Worm (Caenorhabditis elegans) whole organism, L1 larva: ENCODE results near the gene chil-17.
A peak's percentile ranks its signal among the peaks of the same experiment; 100 is the strongest.
"Not testable (repeated sequence)": the region's sequence is repeated elsewhere in the genome, so short reads cannot be mapped to it uniquely, and the experiment has no call there.

Experiments
- C04F5.9 ChIP-seq: sonication (generic microtip); optimal IDR thresholded peaks from 2 replicates; lab custom pipeline; 2016; ENCODE audit warnings: missing genetic modification characterization, missing compliant biosample characterization
- C16A3.4 ChIP-seq: fragments of 150-350 bp; optimal IDR thresholded peaks from 2 replicates; lab custom pipeline; 2014; ENCODE audit warnings: missing biosample characterization, missing genetic modification characterization
- C34B4.2 ChIP-seq: sonication (generic microtip); optimal IDR thresholded peaks from 2 replicates; lab custom pipeline; 2017; ENCODE audit warnings: mild to moderate bottlenecking, missing genetic modification characterization, missing compliant biosample characterization
- ama-1 ChIP-seq: fragments of 150-350 bp; optimal IDR thresholded peaks from 2 replicates; lab custom pipeline; 2014
- ceh-8 ChIP-seq: fragments of 200-800 bp; sonication (Bioruptor generic); optimal IDR thresholded peaks from 2 replicates; lab custom pipeline; 2018; ENCODE audit warnings: mild to moderate bottlenecking, missing genetic modification characterization, moderate library complexity, missing compliant biosample characterization
- dpl-1 ChIP-seq, 3 experiments: fragments of 150-350 bp in 2 of 3; sonication (generic microtip) in 1 of 3; optimal IDR thresholded peaks; 2 replicates each; lab custom pipeline; 2014 to 2017; ENCODE audit warnings: missing biosample characterization in 3 of 3, missing genetic modification characterization in 3 of 3, missing genetic modification reagents in 3 of 3
- efl-1 ChIP-seq, 4 experiments: fragments of 150-350 bp; optimal IDR thresholded peaks in 3 of 4; peaks in 1 of 4; 1 replicate in 1 of 4; 2 replicates in 3 of 4; lab custom pipeline; 2014; ENCODE audit warnings: missing biosample characterization in 2 of 4, missing genetic modification characterization in 2 of 4, missing genetic modification reagents in 2 of 4
- elt-2 ChIP-seq: sonication (generic microtip); optimal IDR thresholded peaks from 2 replicates; lab custom pipeline; 2016; ENCODE audit warnings: missing genetic modification characterization, mild to moderate bottlenecking, inconsistent platforms, missing compliant biosample characterization, missing genetic modification reagents
- elt-3 ChIP-seq, 6 experiments: fragments of 150-350 bp in 1 of 6; sonication (generic microtip); optimal IDR thresholded peaks; 2 replicates each; lab custom pipeline; 2017 to 2018; ENCODE audit warnings: missing biosample characterization in 6 of 6, missing genetic modification characterization in 6 of 6, inconsistent platforms in 1 of 6
- fkh-10 ChIP-seq: sonication (generic microtip); optimal IDR thresholded peaks from 2 replicates; lab custom pipeline; 2017; ENCODE audit warnings: missing biosample characterization, missing genetic modification reagents, missing genetic modification characterization
- grh-1 ChIP-seq: fragments of 200-800 bp; sonication (Bioruptor generic); IDR thresholded peaks from 2 replicates; pipeline ENCODE4 v1.3.6; 2022; ENCODE audit warnings: missing genetic modification reagents, missing genetic modification characterization, missing compliant biosample characterization
- isw-1 ChIP-seq: fragments of 200-800 bp; sonication (Bioruptor generic); IDR thresholded peaks from 2 replicates; pipeline ENCODE4 v1.3.6; 2022; ENCODE audit warnings: missing genetic modification characterization, missing compliant biosample characterization
- jun-1 ChIP-seq: fragments of 150-350 bp; optimal IDR thresholded peaks from 2 replicates; lab custom pipeline; 2014; ENCODE audit warnings: missing biosample characterization, missing genetic modification reagents, missing genetic modification characterization
- lin-39 ChIP-seq: fragments of 150-350 bp; optimal IDR thresholded peaks from 2 replicates; lab custom pipeline; 2014; ENCODE audit warnings: missing biosample characterization, missing genetic modification reagents, missing genetic modification characterization
- nhr-11 ChIP-seq: fragments of 150-350 bp; optimal IDR thresholded peaks from 2 replicates; lab custom pipeline; 2014; ENCODE audit warnings: missing biosample characterization, missing genetic modification characterization
- nhr-20 ChIP-seq: sonication (generic microtip); optimal IDR thresholded peaks from 2 replicates; lab custom pipeline; 2016; ENCODE audit warnings: mild to moderate bottlenecking, missing genetic modification characterization, missing compliant biosample characterization
- nhr-76 ChIP-seq: sonication (generic microtip); optimal IDR thresholded peaks from 2 replicates; lab custom pipeline; 2017; ENCODE audit warnings: missing biosample characterization, missing genetic modification characterization
- nhr-77 ChIP-seq: fragments of 150-350 bp; optimal IDR thresholded peaks from 2 replicates; lab custom pipeline; 2014; ENCODE audit warnings: missing biosample characterization, missing genetic modification characterization
- pag-3 ChIP-seq: sonication (generic microtip); optimal IDR thresholded peaks from 2 replicates; lab custom pipeline; 2017; ENCODE audit warnings: missing genetic modification characterization, mild to moderate bottlenecking, missing compliant biosample characterization, antibody characterized with exemption, borderline replicate concordance; ENCODE audit not compliant: insufficient read depth
- sox-4 ChIP-seq: sonication (generic microtip); optimal IDR thresholded peaks from 2 replicates; lab custom pipeline; 2016; ENCODE audit warnings: missing genetic modification characterization, missing compliant biosample characterization
- tlp-1 ChIP-seq: fragments of 150-350 bp; optimal IDR thresholded peaks from 2 replicates; lab custom pipeline; 2014; ENCODE audit warnings: missing biosample characterization, missing genetic modification characterization
- zip-4 ChIP-seq: fragments of 200-800 bp; sonication (Bioruptor generic); optimal IDR thresholded peaks from 2 replicates; lab custom pipeline; 2018; ENCODE audit warnings: mild to moderate bottlenecking, missing genetic modification characterization, moderate library complexity, missing compliant biosample characterization
- ztf-4 ChIP-seq: fragments of 150-350 bp; optimal IDR thresholded peaks from 2 replicates; lab custom pipeline; 2014; ENCODE audit warnings: missing biosample characterization, missing genetic modification characterization

The chil-17 gene

DNA sequence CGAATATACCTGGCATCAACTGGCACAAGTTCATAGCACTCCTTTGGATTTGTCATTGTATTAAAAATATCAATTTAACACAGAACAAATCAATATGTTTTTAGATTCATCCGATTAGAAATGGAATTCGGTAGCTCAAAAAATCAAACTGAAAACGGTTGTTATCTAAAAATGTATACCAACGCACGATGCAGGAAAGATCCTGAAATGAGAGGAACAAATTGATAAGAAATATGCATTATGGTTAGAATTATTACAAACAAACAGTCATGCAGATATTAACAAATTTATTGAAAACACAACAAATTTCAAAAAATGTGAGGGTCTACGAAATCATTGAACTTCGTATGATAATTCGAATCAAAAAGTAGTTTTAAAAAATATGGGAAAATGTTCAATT, 30.1 kb upstream of the chil-17 start, which contains the start of gene T19H5.6:
Gene T19H5.6 (minus strand): TSS at position 195 of the 400 bp plus-strand sequence.
- TF ChIP-seq elt-2 = peak; percentile 48
- no peak for TF ChIP-seq ama-1 (lab: Kevin White, UChicago)
- no peak for TF ChIP-seq C16A3.4
- TF ChIP-seq C04F5.9 (tag; lab: Kevin White, UChicago) = no peak

DNA sequence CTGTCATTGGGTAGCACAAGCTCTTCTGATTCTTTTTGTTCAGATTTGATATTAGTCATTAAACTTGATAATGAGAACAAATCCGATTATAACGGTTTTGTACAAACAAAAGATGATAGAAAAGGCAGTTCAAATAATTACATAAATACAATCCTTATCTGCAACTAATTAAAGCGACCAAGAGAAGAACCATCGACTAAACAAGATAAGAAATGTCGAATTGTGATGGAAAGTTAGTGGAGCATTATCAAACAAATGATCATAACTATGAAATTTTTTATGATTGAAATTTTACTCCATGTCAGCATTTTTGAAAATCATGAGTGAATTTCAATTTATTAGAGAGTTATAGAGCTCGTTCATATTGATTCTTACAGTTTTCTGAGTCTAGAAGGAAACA, 28.5 kb upstream of the chil-17 start, which contains the start of gene chil-23:
Gene chil-23 (minus strand): TSS at position 198 of the 400 bp plus-strand sequence.
- TF ChIP-seq nhr-20 = peak; percentile 17
- no peak for TF ChIP-seq ztf-4
- TF ChIP-seq elt-2 = peak; percentile 95

DNA sequence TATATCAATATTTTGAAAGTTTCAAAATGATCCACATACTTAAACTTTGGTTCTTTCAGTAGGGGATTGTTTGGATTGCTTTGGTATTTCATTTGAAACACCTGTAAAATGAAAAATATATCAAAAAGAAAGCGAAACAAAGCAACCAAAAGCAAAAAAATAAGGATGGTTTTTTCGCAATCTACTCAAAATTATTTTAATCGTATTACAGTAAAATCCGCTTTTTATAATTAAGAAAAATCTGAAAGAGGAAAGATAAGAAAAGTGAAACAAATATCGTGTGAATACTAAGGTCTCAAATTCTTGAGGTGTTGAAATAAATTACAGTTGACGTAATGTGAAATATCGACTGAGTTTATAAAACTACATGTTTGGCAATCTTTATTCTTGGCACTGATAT, 26.1 kb upstream of the chil-17 start, which contains the start of gene chil-22:
Gene chil-22 (minus strand): TSS at position 101 of the 400 bp plus-strand sequence.
- TF ChIP-seq nhr-77 (tag; lab: Kevin White, UChicago) (no peak), nhr-76 (tag; lab: Kevin White, UChicago) (no peak), dpl-1 (GFP tag; optimal IDR thresholded peaks at IDR 0.05; lab: Kevin White, UChicago) (no peak), fkh-10 (no peak), lin-39 (no peak)

DNA sequence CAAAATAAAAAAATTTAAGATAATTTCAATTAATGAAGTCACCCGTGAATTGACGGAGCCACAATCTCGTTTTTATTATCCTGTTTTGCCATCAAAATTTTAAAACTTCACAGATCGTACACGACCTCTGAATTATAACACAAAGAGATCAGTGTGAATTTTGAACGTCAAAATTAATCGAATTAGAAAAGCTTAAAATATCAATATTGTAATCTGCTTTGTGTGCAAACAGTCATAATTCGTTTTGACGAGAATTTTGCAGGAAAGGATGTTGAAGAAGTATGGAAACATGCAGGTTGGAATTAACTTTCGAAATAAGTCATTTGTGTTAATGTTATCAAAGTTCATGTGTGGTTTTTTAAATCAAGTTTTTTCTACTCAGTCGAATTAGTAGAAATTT, 21.9 kb upstream of the chil-17 start, which contains the start of gene chil-21:
Gene chil-21 (minus strand): TSS at position 101 of the 400 bp plus-strand sequence.
- not testable (repeated sequence) for TF ChIP-seq ceh-8 (GFP tag; lab: Kevin White, UChicago); isw-1; elt-2

DNA sequence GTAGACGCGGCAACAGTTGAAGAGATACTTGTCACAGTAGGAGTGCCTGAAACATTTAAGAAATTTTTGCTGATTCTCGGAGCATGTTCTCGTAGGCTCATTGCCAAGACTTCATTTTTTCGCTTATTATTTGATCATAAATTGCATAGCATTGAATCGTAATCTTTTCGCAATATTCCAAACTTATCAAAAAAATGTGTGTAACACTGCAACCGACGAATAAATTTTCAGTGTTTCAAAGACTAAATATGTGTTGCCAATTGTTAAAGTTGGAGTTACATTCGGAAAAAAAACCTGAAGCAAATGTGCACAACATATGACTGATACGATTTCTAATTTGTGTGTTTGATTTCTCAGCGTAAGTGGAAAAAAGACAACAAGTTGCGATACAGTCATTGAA, 19.5 kb upstream of the chil-17 start, which contains the start of gene R09D1.14:
Gene R09D1.14 (minus strand): TSS at position 101 of the 400 bp plus-strand sequence.
- TF ChIP-seq sox-4 (tag; lab: Kevin White, UChicago); grh-1 (GFP tag; lab: Robert Waterston, UW); zip-4 (GFP tag; lab: Kevin White, UChicago): not testable (repeated sequence)

DNA sequence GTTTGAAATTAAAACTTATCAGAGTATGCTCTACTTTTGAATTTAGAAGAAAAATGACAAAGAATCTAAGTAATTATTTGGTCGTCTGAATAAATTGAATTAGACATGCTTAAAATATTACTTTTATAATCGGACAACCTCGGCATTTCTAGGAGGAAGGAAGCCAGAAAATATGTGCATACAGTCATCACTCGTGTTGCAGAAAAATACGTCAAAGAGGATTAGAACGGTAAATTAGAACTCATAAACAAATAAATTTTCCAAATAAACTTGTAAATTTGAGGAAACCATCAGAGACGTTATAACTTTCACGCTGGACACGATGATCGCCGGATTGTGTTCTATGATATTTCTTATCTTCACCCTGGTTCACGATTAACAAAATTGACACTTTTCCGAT, 14.3 kb upstream of the chil-17 start, which contains the start of gene chil-19:
Gene chil-19 (minus strand): TSS at position 101 of the 400 bp plus-strand sequence.
- no peak for TF ChIP-seq tlp-1
- TF ChIP-seq efl-1 (optimal IDR thresholded peaks at IDR 0.05; lab: Kevin White, UChicago) = no peak
- TF ChIP-seq efl-1 (GFP tag; optimal IDR thresholded peaks at IDR 0.05 in 1 of 2; lab: Kevin White, UChicago) = peak in 1 of 2 experiments; percentile 5

DNA sequence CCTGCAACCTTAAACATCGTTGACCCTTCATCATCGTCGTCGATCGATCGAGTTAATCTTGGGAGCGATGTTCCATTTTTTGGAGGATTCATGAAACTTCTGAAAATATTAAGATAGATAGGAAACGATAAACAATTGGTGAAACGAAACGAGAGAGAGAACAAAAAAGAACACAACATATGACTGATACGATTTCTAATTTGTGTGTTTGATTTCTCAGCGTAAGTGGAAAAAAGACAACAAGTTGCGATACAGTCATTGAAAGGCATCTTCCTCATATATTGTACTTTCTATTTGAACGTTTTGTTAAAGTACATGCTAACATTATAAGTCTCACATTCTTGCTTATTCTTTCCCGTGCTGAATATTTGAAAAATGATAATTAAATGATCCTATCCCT, 12.2 kb upstream of the chil-17 start, which contains the start of gene R09D1.12:
Gene R09D1.12 (minus strand): TSS at position 101 of the 400 bp plus-strand sequence.
- not testable (repeated sequence) for TF ChIP-seq efl-1 (optimal IDR thresholded peaks at IDR 0.05; lab: Kevin White, UChicago); efl-1 (GFP tag; optimal IDR thresholded peaks at IDR 0.05 in 1 of 2; lab: Kevin White, UChicago); elt-3 (tag; optimal IDR thresholded peaks at IDR 0.05; lab: Kevin White, UChicago); nhr-11 (tag; lab: Kevin White, UChicago)

DNA sequence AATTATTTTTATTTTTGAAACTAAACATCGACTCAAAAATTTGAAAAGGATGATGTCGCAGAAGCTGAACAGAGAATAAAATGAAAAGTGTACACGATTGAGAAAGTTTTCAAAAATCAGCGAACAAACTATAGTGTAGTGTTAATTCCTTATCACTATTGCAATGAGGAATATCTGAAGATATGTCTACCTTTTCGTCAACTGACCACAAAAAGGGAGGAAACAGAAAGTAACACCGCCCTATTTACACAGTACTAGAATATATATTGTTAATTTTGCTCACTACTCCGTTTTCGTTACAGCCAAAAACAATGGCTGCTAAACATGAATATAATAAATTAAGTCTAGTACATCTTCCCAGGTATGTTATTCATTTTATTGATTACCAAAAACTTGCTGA, 8.0 kb upstream of the chil-17 start, which contains the start of gene chil-18:
Gene chil-18 (plus strand): TSS at position 301 of the 400 bp plus-strand sequence.
- TF ChIP-seq C34B4.2 (tag; lab: Kevin White, UChicago) (no peak), isw-1 (no peak), nhr-20 (peak; percentile 12), pag-3 (tag; lab: Kevin White, UChicago) (no peak)

DNA sequence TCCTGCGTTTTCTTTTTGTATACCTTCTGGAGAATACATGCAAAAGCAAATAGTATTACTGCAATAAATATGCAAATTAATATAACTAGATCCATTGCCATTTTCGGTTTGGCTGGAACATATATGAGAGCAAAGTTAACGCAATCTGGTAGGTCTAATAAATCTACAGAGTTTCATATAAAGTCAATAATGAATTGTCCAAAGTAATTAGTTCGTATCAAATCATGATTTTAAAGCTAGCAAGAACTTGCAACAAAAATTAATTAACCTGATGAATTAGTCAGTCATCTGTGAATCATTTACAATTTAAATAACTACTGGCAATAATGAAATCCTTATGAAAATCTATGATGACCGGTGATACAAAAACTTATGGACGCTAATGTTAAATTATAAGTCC, 5.4 kb upstream of the chil-17 start, which contains the start of gene R09D1.13:
Gene R09D1.13 (minus strand): TSS at position 101 of the 400 bp plus-strand sequence.
- TF ChIP-seq dpl-1 (GFP tag; optimal IDR thresholded peaks at IDR 0.05; lab: Kevin White, UChicago) (no peak), jun-1 (no peak), ztf-4 (no peak), nhr-77 (tag; lab: Kevin White, UChicago) (no peak), elt-2 (no peak)
